Fruit fly (Drosophila melanogaster): Measurements from ENCODE around the gene CG31815.

CG31815 gene

dm6 chr2L:16601515-16602026 is 4.1 kb upstream of the CG31815 start (continued):
- peak; percentile 80 for TF ChIP-seq Sox14 (GFP tag; optimal IDR thresholded peaks at IDR 0.05)
- peak; percentile 89 for TF ChIP-seq CG34406 (GFP tag; optimal IDR thresholded peaks at IDR 0.05)
- peak; percentile 88 for TF ChIP-seq salr (GFP tag; optimal IDR thresholded peaks at IDR 0.05)
- peak; percentile 88 for TF ChIP-seq CG6792 (GFP tag; optimal IDR thresholded peaks at IDR 0.05)
- peak; percentile 99 for TF ChIP-seq CG6163 (GFP tag; IDR thresholded peaks at IDR 0.05)
- peak; percentile 63 for TF ChIP-seq Hr38 (GFP tag; optimal IDR thresholded peaks at IDR 0.05)
- TF ChIP-seq eg (GFP tag; IDR thresholded peaks at IDR 0.05), result peak; percentile 98
- TF ChIP-seq net (GFP tag; optimal IDR thresholded peaks at IDR 0.05), result peak; percentile 97
- TF ChIP-seq CG11294 (GFP tag; IDR thresholded peaks at IDR 0.05), result no peak; the same call in 1 of the 2 replicates

DNA sequence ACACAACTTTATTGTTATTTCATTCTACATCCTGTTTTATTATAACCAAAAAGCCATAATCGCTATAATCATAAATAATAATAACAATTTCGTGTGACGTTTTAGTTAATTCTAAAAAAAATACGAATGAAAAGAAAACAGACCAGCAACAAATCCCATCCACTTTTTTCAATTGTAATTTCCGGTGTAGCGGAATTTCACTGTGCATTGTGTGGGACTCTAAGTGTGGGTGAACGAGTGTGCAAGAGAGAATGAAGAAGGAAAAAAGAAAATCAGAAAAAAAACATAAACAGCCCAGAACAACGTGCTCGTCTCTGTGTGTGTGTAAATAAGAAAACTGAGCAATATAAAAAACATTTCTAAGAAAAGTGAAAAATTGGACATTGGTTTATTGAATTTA is 3.3 kb upstream of the CG31815 start:
- TF ChIP-seq CG32006 (GFP tag; optimal IDR thresholded peaks at IDR 0.05) (no peak), Sox15 (GFP tag; optimal IDR thresholded peaks at IDR 0.05) (no peak), lz (GFP tag; optimal IDR thresholded peaks at IDR 0.05) (no peak), cyc (GFP tag; optimal IDR thresholded peaks at IDR 0.05) (no peak), net (GFP tag; optimal IDR thresholded peaks at IDR 0.05) (peak; percentile 8), fd85E (GFP tag; optimal IDR thresholded peaks at IDR 0.05) (no peak), topi (GFP tag; optimal IDR thresholded peaks at IDR 0.05) (peak; percentile 39), CG4318 (GFP tag; optimal IDR thresholded peaks at IDR 0.05) (no peak), CG8632 (GFP tag; optimal IDR thresholded peaks at IDR 0.05) (no peak), OdsH (GFP tag; optimal IDR thresholded peaks at IDR 0.05) (peak; percentile 18), CG31627 (GFP tag; optimal IDR thresholded peaks at IDR 0.05) (no peak), Hr39 (GFP tag; optimal IDR thresholded peaks at IDR 0.05) (peak; percentile 46), Hr38 (GFP tag; optimal IDR thresholded peaks at IDR 0.05) (no peak), CG8319 (GFP tag; optimal IDR thresholded peaks at IDR 0.05) (no peak), vri (GFP tag; optimal IDR thresholded peaks at IDR 0.05) (no peak), Sox14 (GFP tag; optimal IDR thresholded peaks at IDR 0.05) (peak; percentile 25), CG6276 (GFP tag; optimal IDR thresholded peaks at IDR 0.05) (peak; percentile 24), fd59A (GFP tag; optimal IDR thresholded peaks at IDR 0.05) (no peak), svp (GFP tag) (no peak), CG10631 (GFP tag; optimal IDR thresholded peaks at IDR 0.05) (peak; percentile 44), CG11294 (GFP tag; IDR thresholded peaks at IDR 0.05) (no peak), CG6808 (GFP tag; optimal IDR thresholded peaks at IDR 0.05) (peak; percentile 45), Hr4 (GFP tag; optimal IDR thresholded peaks at IDR 0.05) (peak; percentile 48), CG8119 (GFP tag; IDR thresholded peaks at IDR 0.05) (peak; percentile 31; the same call in 2 of the 3 replicates), Smox (GFP tag; optimal IDR thresholded peaks at IDR 0.05) (no peak), eg (GFP tag; IDR thresholded peaks at IDR 0.05) (peak; percentile 39; the same call in 2 of the 3 replicates), Eip78C (GFP tag) (peak; percentile 55), esn (GFP tag; optimal IDR thresholded peaks at IDR 0.05) (peak; percentile 16), Eip93F (GFP tag; optimal IDR thresholded peaks at IDR 0.05) (no peak), Ets21C (GFP tag; optimal IDR thresholded peaks at IDR 0.05) (no peak), ss (GFP tag; optimal IDR thresholded peaks at IDR 0.05) (peak in 1 of 2 experiments; percentile 11), Sox102F (GFP tag; optimal IDR thresholded peaks at IDR 0.05) (peak; percentile 41), Eip75B (GFP tag; optimal IDR thresholded peaks at IDR 0.05) (peak; percentile 21), CG11762 (GFP tag; optimal IDR thresholded peaks at IDR 0.05; ENCODE audit: insufficient read depth) (no peak), fkh (GFP tag; optimal IDR thresholded peaks at IDR 0.05) (no peak), Met (GFP tag; optimal IDR thresholded peaks at IDR 0.05) (peak; percentile 33), CG10669 (GFP tag; optimal IDR thresholded peaks at IDR 0.05) (peak; percentile 35), Ets96B (tag; optimal IDR thresholded peaks at IDR 0.05) (peak; percentile 22), acj6 (GFP tag; optimal IDR thresholded peaks at IDR 0.05) (peak; percentile 32), CG3919 (GFP tag; optimal IDR thresholded peaks at IDR 0.05) (no peak), CG3032 (tag; optimal IDR thresholded peaks at IDR 0.05) (peak; percentile 32), pdm3 (GFP tag; optimal IDR thresholded peaks at IDR 0.05) (peak; percentile 40), dsx (GFP tag; optimal IDR thresholded peaks at IDR 0.05; ENCODE audit: poor library complexity, severe bottlenecking) (no peak)
